Fruit fly (Drosophila melanogaster) whole organism, embryonic: ENCODE results near the gene CG10702.
A peak's percentile ranks its signal among the peaks of the same experiment; 100 is the strongest.

Experiments
- BtbVII ChIP-seq: fragments of 200-800 bp; sonication (Bioruptor generic); optimal IDR thresholded peaks from 3 replicates; lab custom pipeline; 2017; ENCODE audit warnings: missing biosample characterization, mild to moderate bottlenecking, missing genetic modification characterization
- CG10209 ChIP-seq: fragments of 200-800 bp; sonication (Bioruptor generic); optimal IDR thresholded peaks from 3 replicates; lab custom pipeline; 2017; ENCODE audit warnings: missing biosample characterization, mild to moderate bottlenecking, missing genetic modification characterization, missing genetic modification reagents
- CG10979 ChIP-seq: fragments of 200-800 bp; sonication (Bioruptor generic); optimal IDR thresholded peaks from 2 replicates; lab custom pipeline; 2018; ENCODE audit warnings: missing biosample characterization, mild to moderate bottlenecking, missing genetic modification characterization, moderate library complexity
- CG11560 ChIP-seq: fragments of 200-800 bp; sonication (Bioruptor generic); IDR thresholded peaks from 3 replicates; pipeline ENCODE4 v1.3.6; 2022; ENCODE audit warnings: missing biosample characterization, missing genetic modification characterization
- CG12744 ChIP-seq: fragments of 200-800 bp; sonication (Bioruptor generic); optimal IDR thresholded peaks from 2 replicates; lab custom pipeline; 2016; ENCODE audit warnings: missing biosample characterization, missing genetic modification characterization
- CG13624 ChIP-seq: fragments of 200-800 bp; sonication (Bioruptor generic); optimal IDR thresholded peaks from 2 replicates; lab custom pipeline; 2016; ENCODE audit warnings: missing biosample characterization, missing genetic modification characterization
- CG15269 ChIP-seq: fragments of 200-800 bp; sonication (Bioruptor generic); optimal IDR thresholded peaks from 2 replicates; lab custom pipeline; 2018; ENCODE audit warnings: missing biosample characterization, mild to moderate bottlenecking, missing genetic modification characterization, moderate library complexity
- CG16815 ChIP-seq: fragments of 200-800 bp; sonication (Bioruptor generic); optimal IDR thresholded peaks from 3 replicates; lab custom pipeline; 2017; ENCODE audit warnings: missing biosample characterization, mild to moderate bottlenecking, missing genetic modification characterization
- CG17385 ChIP-seq: fragments of 200-800 bp; sonication (Bioruptor generic); optimal IDR thresholded peaks from 3 replicates; lab custom pipeline; 2018; ENCODE audit warnings: missing biosample characterization, mild to moderate bottlenecking, missing genetic modification characterization
- CG2120 ChIP-seq: fragments of 200-800 bp; sonication (Bioruptor generic); optimal IDR thresholded peaks from 3 replicates; lab custom pipeline; 2016; ENCODE audit warnings: missing biosample characterization, missing genetic modification characterization
- CG42726 ChIP-seq: fragments of 200-800 bp; sonication (Bioruptor generic); IDR thresholded peaks from 2 replicates; pipeline ENCODE4 v1.3.6; 2022; ENCODE audit warnings: missing biosample characterization, missing genetic modification characterization; ENCODE audit not compliant: partially characterized antibody
- CG7357 ChIP-seq: fragments of 200-800 bp; sonication (Bioruptor generic); IDR thresholded peaks from 3 replicates; pipeline ENCODE4 v1.3.6; 2022; ENCODE audit warnings: missing biosample characterization, missing genetic modification characterization
- CG7839 ChIP-seq: fragments of 200-800 bp; sonication (Bioruptor generic); optimal IDR thresholded peaks from 3 replicates; lab custom pipeline; 2018; ENCODE audit warnings: missing biosample characterization, mild to moderate bottlenecking, missing genetic modification characterization, moderate library complexity
- CG8924 ChIP-seq: fragments of 200-800 bp; optimal IDR thresholded peaks from 3 replicates; lab custom pipeline; 2019; ENCODE audit warnings: missing biosample characterization, mild to moderate bottlenecking, missing genetic modification characterization, moderate library complexity
- CG9437 ChIP-seq: fragments of 200-800 bp; sonication (Bioruptor generic); optimal IDR thresholded peaks from 2 replicates; lab custom pipeline; 2018; ENCODE audit warnings: missing biosample characterization, mild to moderate bottlenecking, missing genetic modification characterization
- CG9609 ChIP-seq: fragments of 200-800 bp; sonication (Bioruptor generic); optimal IDR thresholded peaks from 3 replicates; lab custom pipeline; 2016; ENCODE audit warnings: missing biosample characterization, missing genetic modification characterization
- CoRest ChIP-seq: fragments of 200-800 bp; sonication (Bioruptor generic); optimal IDR thresholded peaks from 3 replicates; lab custom pipeline; 2018; ENCODE audit warnings: missing biosample characterization, mild to moderate bottlenecking, missing genetic modification characterization, moderate library complexity
- Dp ChIP-seq: fragments of 200-800 bp; sonication (Bioruptor generic); optimal IDR thresholded peaks from 2 replicates; lab custom pipeline; 2018; ENCODE audit warnings: missing biosample characterization, mild to moderate bottlenecking, missing genetic modification characterization, moderate library complexity
- Ets97D ChIP-seq: fragments of 200-800 bp; sonication (Bioruptor generic); optimal IDR thresholded peaks from 3 replicates; lab custom pipeline; 2016; ENCODE audit warnings: missing biosample characterization, missing genetic modification characterization
- Mad ChIP-seq: fragments of 200-800 bp; sonication (Bioruptor generic); optimal IDR thresholded peaks from 2 replicates; lab custom pipeline; 2016; ENCODE audit warnings: missing biosample characterization, missing genetic modification characterization
- Meics ChIP-seq: fragments of 200-800 bp; sonication (Bioruptor generic); optimal IDR thresholded peaks from 2 replicates; lab custom pipeline; 2017; ENCODE audit warnings: missing biosample characterization, mild to moderate bottlenecking, missing genetic modification characterization
- Mes4 ChIP-seq: fragments of 200-800 bp; sonication (Bioruptor generic); optimal IDR thresholded peaks from 2 replicates; lab custom pipeline; 2016; ENCODE audit warnings: missing biosample characterization, missing genetic modification characterization
- Oli ChIP-seq: fragments of 200-800 bp; sonication (Bioruptor generic); optimal IDR thresholded peaks from 2 replicates; lab custom pipeline; 2018; ENCODE audit warnings: missing biosample characterization, mild to moderate bottlenecking, missing genetic modification characterization, moderate library complexity
- Poxn ChIP-seq: fragments of 200-800 bp; sonication (Bioruptor generic); IDR thresholded peaks from 2 replicates; pipeline ENCODE4 v1.3.6; 2022; ENCODE audit warnings: missing biosample characterization, missing genetic modification characterization
- Sox100B ChIP-seq: fragments of 200-800 bp; sonication (Bioruptor generic); optimal IDR thresholded peaks from 3 replicates; lab custom pipeline; 2018; ENCODE audit warnings: missing biosample characterization, mild to moderate bottlenecking, missing genetic modification characterization
- Sry-δ ChIP-seq: fragments of 200-800 bp; sonication (Bioruptor generic); optimal IDR thresholded peaks from 2 replicates; lab custom pipeline; 2016; ENCODE audit warnings: missing biosample characterization, missing genetic modification characterization
- Usf ChIP-seq: fragments of 200-800 bp; sonication (Bioruptor generic); optimal IDR thresholded peaks from 2 replicates; lab custom pipeline; 2017; ENCODE audit warnings: missing genotype, missing biosample characterization, missing genetic modification characterization
- Xbp1 ChIP-seq: fragments of 200-800 bp; sonication (Bioruptor generic); optimal IDR thresholded peaks from 3 replicates; lab custom pipeline; 2016; ENCODE audit warnings: missing biosample characterization, mild to moderate bottlenecking, missing genetic modification characterization
- Xrp1 ChIP-seq: fragments of 200-800 bp; sonication (Bioruptor generic); IDR thresholded peaks from 2 replicates; pipeline ENCODE4 v1.3.6; 2022; ENCODE audit warnings: missing biosample characterization, missing genetic modification characterization
- al ChIP-seq: fragments of 200-800 bp; sonication (Bioruptor generic); IDR thresholded peaks from 2 replicates; pipeline ENCODE4 v1.3.6; 2022; ENCODE audit warnings: missing biosample characterization, missing genetic modification characterization
- amos ChIP-seq: fragments of 200-800 bp; sonication (Bioruptor generic); IDR thresholded peaks from 2 replicates; pipeline ENCODE4 v1.3.6; 2022; ENCODE audit warnings: missing biosample characterization, missing genetic modification characterization; ENCODE audit not compliant: partially characterized antibody
- crc ChIP-seq: fragments of 200-800 bp; sonication (Bioruptor generic); optimal IDR thresholded peaks from 2 replicates; lab custom pipeline; 2016; ENCODE audit warnings: missing biosample characterization, missing genetic modification characterization
- dati ChIP-seq: fragments of 200-800 bp; sonication (Bioruptor generic); IDR thresholded peaks from 2 replicates; pipeline ENCODE4 v1.3.6; 2022; ENCODE audit warnings: missing biosample characterization, missing genetic modification characterization
- dpn ChIP-seq, 2 experiments: fragments of 200-800 bp; sonication (Bioruptor generic); optimal IDR thresholded peaks; 3 replicates each; lab custom pipeline; 2016; ENCODE audit warnings: missing biosample characterization in 2 of 2, missing genetic modification characterization in 2 of 2
- dysf ChIP-seq: fragments of 200-800 bp; sonication (Bioruptor generic); IDR thresholded peaks from 3 replicates; pipeline ENCODE4 v1.3.6; 2022; ENCODE audit warnings: missing biosample characterization, missing genetic modification characterization
- en ChIP-seq: fragments of 200-800 bp; sonication (Bioruptor generic); optimal IDR thresholded peaks from 2 replicates; lab custom pipeline; 2016; ENCODE audit warnings: missing biosample characterization, missing genetic modification characterization
- eve ChIP-seq, 2 experiments: fragments of >200 bp; optimal IDR thresholded peaks; 2 replicates each; lab custom pipeline; 2017; ENCODE audit warnings: missing biosample characterization in 2 of 2, missing genetic modification characterization in 2 of 2
- ewg ChIP-seq: fragments of 200-800 bp; sonication (Bioruptor generic); optimal IDR thresholded peaks from 3 replicates; lab custom pipeline; 2017; ENCODE audit warnings: mild to moderate bottlenecking, missing biosample characterization, missing genetic modification reagents, missing genetic modification characterization
- gcm2 ChIP-seq: fragments of 200-800 bp; sonication (Bioruptor generic); optimal IDR thresholded peaks from 2 replicates; lab custom pipeline; 2016; ENCODE audit warnings: missing biosample characterization, missing genetic modification characterization
- h ChIP-seq: fragments of >200 bp; optimal IDR thresholded peaks from 2 replicates; lab custom pipeline; 2017
- ind ChIP-seq: fragments of 200-800 bp; sonication (Bioruptor generic); optimal IDR thresholded peaks from 3 replicates; lab custom pipeline; 2016; ENCODE audit warnings: missing biosample characterization, missing genetic modification characterization
- lab ChIP-seq: fragments of 200-800 bp; sonication (Bioruptor generic); optimal IDR thresholded peaks from 3 replicates; lab custom pipeline; 2017; ENCODE audit warnings: missing biosample characterization, missing genetic modification characterization, mild to moderate bottlenecking, moderate library complexity, missing genetic modification reagents
- mam ChIP-seq: fragments of 200-800 bp; sonication (Bioruptor generic); optimal IDR thresholded peaks from 3 replicates; lab custom pipeline; 2016; ENCODE audit warnings: missing biosample characterization, missing genetic modification characterization
- nerfin-1 ChIP-seq: fragments of 200-800 bp; sonication (Bioruptor generic); optimal IDR thresholded peaks from 3 replicates; lab custom pipeline; 2019; ENCODE audit warnings: missing biosample characterization, mild to moderate bottlenecking, missing genetic modification characterization, moderate library complexity
- nmo ChIP-seq: fragments of 200-800 bp; sonication (Bioruptor generic); optimal IDR thresholded peaks from 2 replicates; lab custom pipeline; 2018; ENCODE audit warnings: missing biosample characterization, mild to moderate bottlenecking, missing genetic modification characterization, moderate library complexity
- odd ChIP-seq: fragments of 200-800 bp; sonication (Bioruptor generic); optimal IDR thresholded peaks from 2 replicates; lab custom pipeline; 2017; ENCODE audit warnings: missing biosample characterization, mild to moderate bottlenecking, missing genetic modification characterization
- org-1 ChIP-seq: fragments of 200-800 bp; sonication (Bioruptor generic); optimal IDR thresholded peaks from 2 replicates; lab custom pipeline; 2017; ENCODE audit warnings: missing biosample characterization, missing genetic modification characterization
- pho ChIP-seq: fragments of 200-800 bp; sonication (Bioruptor generic); optimal IDR thresholded peaks from 2 replicates; lab custom pipeline; 2016; ENCODE audit warnings: missing biosample characterization, missing genetic modification characterization
- phol ChIP-seq: fragments of 200-800 bp; sonication (Bioruptor generic); optimal IDR thresholded peaks from 3 replicates; lab custom pipeline; 2018; ENCODE audit warnings: missing biosample characterization, mild to moderate bottlenecking, missing genetic modification characterization, moderate library complexity
- sd ChIP-seq: fragments of 200-800 bp; sonication (Bioruptor generic); optimal IDR thresholded peaks from 3 replicates; lab custom pipeline; 2018; ENCODE audit warnings: missing biosample characterization, mild to moderate bottlenecking, missing genetic modification characterization, moderate library complexity
- sens ChIP-seq: fragments of 200-800 bp; sonication (Bioruptor generic); peaks from one replicate; lab custom pipeline; 2016; ENCODE audit warnings: missing biosample characterization, missing genetic modification characterization
- tap ChIP-seq: fragments of 200-800 bp; optimal IDR thresholded peaks from 3 replicates; lab custom pipeline; 2019; ENCODE audit warnings: missing biosample characterization, mild to moderate bottlenecking, missing genetic modification characterization, moderate library complexity

The CG10702 gene

DNA sequence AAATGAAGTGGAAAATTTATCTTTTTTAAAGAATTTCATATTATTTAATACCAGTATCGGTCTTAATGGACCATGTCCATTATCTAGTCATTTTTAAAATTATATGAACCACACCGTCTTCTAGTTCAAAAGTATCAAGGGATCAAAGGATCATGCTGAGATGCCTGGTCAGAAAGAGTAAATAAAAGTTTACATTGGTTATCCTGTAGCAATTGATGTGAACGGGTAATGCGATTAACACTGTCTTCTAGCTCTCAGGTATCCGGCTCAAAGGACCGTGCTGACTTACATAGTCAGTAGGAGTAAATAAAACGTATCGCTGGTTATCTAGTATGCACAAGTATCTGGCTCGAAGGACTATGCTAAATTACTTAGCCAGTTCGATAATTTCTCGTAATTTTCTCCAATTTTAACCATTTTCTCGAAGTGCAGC lies 50.5 kb downstream of the CG10702 start (continued):
- TF ChIP-seq Sry-δ (GFP tag; lab: Kevin White, UChicago) (no peak), pho (GFP tag; lab: Kevin White, UChicago) (peak; percentile 37), nerfin-1 (tag; lab: Kevin White, UChicago) (no peak), Usf (GFP tag; lab: Kevin White, UChicago) (no peak), al (GFP tag; lab: Robert Waterston, UW) (no peak), Xbp1 (GFP tag; lab: Kevin White, UChicago) (peak; percentile 9), CG12744 (GFP tag; lab: Kevin White, UChicago) (no peak), CG7357 (no peak), dysf (GFP tag; lab: Robert Waterston, UW) (0 out of 3 replicates have a peak, but pooled peaks have one; percentile 32), crc (no peak), CG11560 (tag; lab: Robert Waterston, UW) (0 out of 3 replicates have a peak, but pooled peaks have one; percentile 42), nmo (GFP tag; lab: Kevin White, UChicago) (peak; percentile 15), CG42726 (GFP tag; lab: Robert Waterston, UW) (no peak), tap (tag; lab: Kevin White, UChicago) (no peak), CG16815 (peak; percentile 7), Sox100B (GFP tag; lab: Kevin White, UChicago) (peak; percentile 62), sd (tag; lab: Kevin White, UChicago) (no peak), Ets97D (GFP tag; lab: Kevin White, UChicago) (no peak), CG10979 (tag; lab: Kevin White, UChicago) (peak; percentile 22), phol (tag; lab: Kevin White, UChicago) (peak; percentile 31), CG15269 (tag; lab: Kevin White, UChicago) (peak; percentile 44), CG13624 (GFP tag; lab: Kevin White, UChicago) (no peak), CG8924 (tag; lab: Kevin White, UChicago) (peak; percentile 28), en (GFP tag; lab: Kevin White, UChicago) (no peak), ind (GFP tag; lab: Kevin White, UChicago) (peak; percentile 25), Dp (GFP tag; lab: Kevin White, UChicago) (no peak), gcm2 (GFP tag; lab: Kevin White, UChicago) (no peak), sens (peak; percentile 84), h (lab: Kevin White, UChicago) (no peak), dati (GFP tag; lab: Robert Waterston, UW) (no peak), Oli (tag; lab: Kevin White, UChicago) (peak; percentile 48), CoRest (tag; lab: Kevin White, UChicago) (peak; percentile 61), mam (GFP tag; lab: Kevin White, UChicago) (peak; percentile 44), CG2120 (GFP tag; lab: Kevin White, UChicago) (peak; percentile 66), CG7839 (peak; percentile 38), ewg (GFP tag; lab: Kevin White, UChicago) (no peak), Mes4 (no peak), Mad (GFP tag; lab: Kevin White, UChicago) (no peak), odd (GFP tag; lab: Kevin White, UChicago) (peak; percentile 43), Poxn (GFP tag; lab: Robert Waterston, UW) (no peak), dpn (GFP tag; optimal IDR thresholded peaks at IDR 0.05; lab: Kevin White, UChicago) (peak in 1 of 2 experiments; percentile 18), eve (GFP tag; optimal IDR thresholded peaks at IDR 0.05; lab: Kevin White, UChicago) (no peak), CG10209 (GFP tag; lab: Kevin White, UChicago) (peak; percentile 25), amos (GFP tag; lab: Robert Waterston, UW) (no peak), CG9609 (no peak), Meics (GFP tag; lab: Kevin White, UChicago) (peak; percentile 73), CG9437 (GFP tag; lab: Kevin White, UChicago) (peak; percentile 47), org-1 (GFP tag; lab: Kevin White, UChicago) (peak; percentile 8), lab (GFP tag; lab: Kevin White, UChicago) (peak; percentile 33), BtbVII (GFP tag; lab: Kevin White, UChicago) (peak; percentile 18), CG17385 (GFP tag; lab: Kevin White, UChicago) (peak; percentile 31), Xrp1 (GFP tag; lab: Robert Waterston, UW) (no peak)
